Worm (Caenorhabditis elegans) whole organism, L3 larva: ENCODE results near the gene B0507.7.

Source experiments
- R02D3.7 ChIP-seq: fragments of 150-350 bp; optimal IDR thresholded peaks from 2 replicates; lab custom pipeline; 2014; ENCODE audit warnings: missing biosample characterization, missing genetic modification characterization
- ZK546.5 ChIP-seq: sonication (generic microtip); optimal IDR thresholded peaks from 2 replicates; lab custom pipeline; 2017; ENCODE audit warnings: missing biosample characterization, missing genetic modification characterization
- aly-2 ChIP-seq: fragments of 150-350 bp; optimal IDR thresholded peaks from 2 replicates; lab custom pipeline; 2014; ENCODE audit warnings: missing biosample characterization, missing genetic modification characterization
- ama-1 ChIP-seq: fragments of 150-350 bp; optimal IDR thresholded peaks from 2 replicates; lab custom pipeline; 2018
- ceh-16 ChIP-seq: sonication (generic microtip); optimal IDR thresholded peaks from 2 replicates; lab custom pipeline; 2017; ENCODE audit warnings: missing biosample characterization, missing genetic modification characterization
- ceh-28 ChIP-seq: fragments of 150-350 bp; optimal IDR thresholded peaks from 2 replicates; lab custom pipeline; 2014; ENCODE audit warnings: missing biosample characterization, missing genetic modification reagents, missing genetic modification characterization
- ceh-82 ChIP-seq: fragments of 150-350 bp; optimal IDR thresholded peaks from 2 replicates; lab custom pipeline; 2014; ENCODE audit warnings: missing biosample characterization, missing genetic modification characterization
- ceh-9 ChIP-seq: sonication (generic microtip); optimal IDR thresholded peaks from 2 replicates; lab custom pipeline; 2018; ENCODE audit warnings: missing biosample characterization, missing genetic modification characterization
- daf-12 ChIP-seq: fragments of 150-350 bp; optimal IDR thresholded peaks from 2 replicates; lab custom pipeline; 2014; ENCODE audit warnings: missing biosample characterization, missing genetic modification reagents, missing genetic modification characterization
- egl-5 ChIP-seq: fragments of 150-350 bp; optimal IDR thresholded peaks from 2 replicates; lab custom pipeline; 2017; ENCODE audit warnings: missing biosample characterization, missing genetic modification reagents, missing genetic modification characterization, inconsistent platforms
- elt-1 ChIP-seq: fragments of 150-350 bp; optimal IDR thresholded peaks from 2 replicates; lab custom pipeline; 2014; ENCODE audit warnings: missing biosample characterization, missing genetic modification characterization
- elt-2 ChIP-seq: sonication (generic microtip); optimal IDR thresholded peaks from 2 replicates; lab custom pipeline; 2016; ENCODE audit warnings: missing genetic modification reagents, mild to moderate bottlenecking, missing genetic modification characterization, missing compliant biosample characterization
- eor-1 ChIP-seq, 2 experiments: fragments of 150-350 bp; optimal IDR thresholded peaks; 2 replicates each; lab custom pipeline; 2014 to 2018; ENCODE audit warnings: missing biosample characterization in 2 of 2, missing genetic modification characterization in 2 of 2
- fkh-10 ChIP-seq: sonication (generic microtip); optimal IDR thresholded peaks from 2 replicates; lab custom pipeline; 2017; ENCODE audit warnings: missing biosample characterization, missing genetic modification reagents, missing genetic modification characterization
- fkh-2 ChIP-seq: fragments of 150-350 bp; optimal IDR thresholded peaks from 2 replicates; lab custom pipeline; 2014; ENCODE audit warnings: missing biosample characterization, missing genetic modification reagents, missing genetic modification characterization
- fos-1 ChIP-seq: fragments of 150-350 bp; optimal IDR thresholded peaks from 2 replicates; lab custom pipeline; 2014; ENCODE audit warnings: missing biosample characterization, missing genetic modification characterization
- hmg-11 ChIP-seq: sonication (generic microtip); optimal IDR thresholded peaks from 2 replicates; lab custom pipeline; 2016; ENCODE audit warnings: missing genetic modification characterization, missing compliant biosample characterization
- jun-1 ChIP-seq: fragments of 150-350 bp; optimal IDR thresholded peaks from 2 replicates; lab custom pipeline; 2014; ENCODE audit warnings: missing biosample characterization, missing genetic modification reagents, missing genetic modification characterization
- lin-15B ChIP-seq: fragments of 150-350 bp; optimal IDR thresholded peaks from 2 replicates; lab custom pipeline; 2014; ENCODE audit warnings: missing biosample characterization, missing genetic modification characterization
- mml-1 ChIP-seq: fragments of 150-350 bp; sonication (generic microtip); optimal IDR thresholded peaks from 3 replicates; lab custom pipeline; 2014; ENCODE audit warnings: missing biosample characterization, missing genetic modification characterization
- nfya-1 ChIP-seq: sonication (generic microtip); optimal IDR thresholded peaks from 2 replicates; lab custom pipeline; 2017; ENCODE audit warnings: missing genetic modification characterization, mild to moderate bottlenecking, missing compliant biosample characterization, antibody characterized with exemption, moderate library complexity; ENCODE audit not compliant: insufficient read depth
- nhr-11 ChIP-seq: fragments of 150-350 bp; optimal IDR thresholded peaks from 2 replicates; lab custom pipeline; 2014; ENCODE audit warnings: missing biosample characterization, missing genetic modification characterization
- nhr-12 ChIP-seq: fragments of 150-350 bp; optimal IDR thresholded peaks from 2 replicates; lab custom pipeline; 2014; ENCODE audit warnings: missing biosample characterization, missing genetic modification characterization
- nhr-23 ChIP-seq: fragments of 150-350 bp; optimal IDR thresholded peaks from 2 replicates; lab custom pipeline; 2014; ENCODE audit warnings: missing biosample characterization, missing genetic modification reagents, missing genetic modification characterization
- nhr-237 ChIP-seq: fragments of 150-350 bp; optimal IDR thresholded peaks from 2 replicates; lab custom pipeline; 2014; ENCODE audit warnings: missing biosample characterization, missing genetic modification characterization
- nhr-25 ChIP-seq: sonication (generic microtip); optimal IDR thresholded peaks from 2 replicates; lab custom pipeline; 2017; ENCODE audit warnings: missing biosample characterization, missing genetic modification characterization
- nhr-28 ChIP-seq: fragments of 150-350 bp; optimal IDR thresholded peaks from 2 replicates; lab custom pipeline; 2014; ENCODE audit warnings: missing biosample characterization, missing genetic modification characterization
- nhr-43 ChIP-seq: sonication (generic microtip); optimal IDR thresholded peaks from 2 replicates; lab custom pipeline; 2016; ENCODE audit warnings: mild to moderate bottlenecking, missing genetic modification characterization, missing compliant biosample characterization; ENCODE audit not compliant: poor library complexity, severe bottlenecking
- nhr-67 ChIP-seq: fragments of 150-350 bp; optimal IDR thresholded peaks from 2 replicates; lab custom pipeline; 2014; ENCODE audit warnings: missing biosample characterization, missing genetic modification characterization
- nhr-76 ChIP-seq: fragments of 150-350 bp; sonication (generic microtip); optimal IDR thresholded peaks from 5 replicates; lab custom pipeline; 2014; ENCODE audit warnings: missing biosample characterization, missing genetic modification characterization
- nhr-77 ChIP-seq: fragments of 150-350 bp; optimal IDR thresholded peaks from 2 replicates; lab custom pipeline; 2014; ENCODE audit warnings: missing biosample characterization, missing genetic modification characterization
- pha-4 ChIP-seq: fragments of 150-350 bp; optimal IDR thresholded peaks from 2 replicates; lab custom pipeline; 2014; ENCODE audit warnings: missing biosample characterization, missing genetic modification reagents, missing genetic modification characterization
- pqm-1 ChIP-seq: fragments of 150-350 bp; optimal IDR thresholded peaks from 2 replicates; lab custom pipeline; 2017; ENCODE audit warnings: missing biosample characterization, missing genetic modification characterization, inconsistent platforms
- sea-2 ChIP-seq: fragments of 150-350 bp; sonication (generic microtip); optimal IDR thresholded peaks from 4 replicates; lab custom pipeline; 2014; ENCODE audit warnings: missing biosample characterization, missing genetic modification reagents, missing genetic modification characterization
- skn-1 ChIP-seq: fragments of 150-350 bp; optimal IDR thresholded peaks from 2 replicates; lab custom pipeline; 2014; ENCODE audit warnings: missing biosample characterization, missing genetic modification characterization
- snpc-4 ChIP-seq: fragments of 150-350 bp; optimal IDR thresholded peaks from 2 replicates; lab custom pipeline; 2014; ENCODE audit warnings: missing biosample characterization, missing genetic modification characterization
- tbx-2 ChIP-seq: sonication (generic microtip); optimal IDR thresholded peaks from 2 replicates; lab custom pipeline; 2016; ENCODE audit warnings: mild to moderate bottlenecking, missing genetic modification characterization, missing compliant biosample characterization
- unc-39 ChIP-seq: sonication (generic microtip); optimal IDR thresholded peaks from 4 replicates; lab custom pipeline; 2017; ENCODE audit warnings: missing biosample characterization, missing genetic modification characterization
- unc-62 ChIP-seq: fragments of 150-350 bp; sonication (generic microtip); optimal IDR thresholded peaks from 4 replicates; lab custom pipeline; 2014; ENCODE audit warnings: missing biosample characterization, missing genetic modification reagents, missing genetic modification characterization
- zag-1 ChIP-seq: fragments of 150-350 bp; optimal IDR thresholded peaks from 2 replicates; lab custom pipeline; 2014; ENCODE audit warnings: missing biosample characterization, missing genetic modification characterization
- ztf-4 ChIP-seq: fragments of 150-350 bp; optimal IDR thresholded peaks from 2 replicates; lab custom pipeline; 2014; ENCODE audit warnings: missing biosample characterization, missing genetic modification characterization

B0507.7 gene

ce11 chrV:8784485-8784884, 26.0 kb upstream of the B0507.7 start:
- no peak for TF ChIP-seq nhr-12 (tag; lab: Kevin White, UChicago)
- peak; percentile 46 for TF ChIP-seq pha-4 (tag; lab: Kevin White, UChicago)
- TF ChIP-seq ceh-16 = no peak
- TF ChIP-seq fkh-2 (tag; lab: Kevin White, UChicago) = no peak
- no peak for TF ChIP-seq hmg-11
- no peak for TF ChIP-seq nhr-67 (tag; lab: Kevin White, UChicago)
- no peak for TF ChIP-seq ceh-82 (tag; lab: Kevin White, UChicago)
- no peak for TF ChIP-seq nhr-43
- no peak for TF ChIP-seq nhr-25 (tag; lab: Kevin White, UChicago)
- no peak for TF ChIP-seq skn-1 (tag; lab: Kevin White, UChicago)
- TF ChIP-seq eor-1 (tag; optimal IDR thresholded peaks at IDR 0.05; lab: Kevin White, UChicago) = no peak
- TF ChIP-seq elt-2 = peak; percentile 34

- TF ChIP-seq pha-4 (tag; lab: Kevin White, UChicago) (peak; percentile 6), nhr-23 (no peak)
- TF ChIP-seq, all 47 proteins: peak for 1
Observed at ce11 chrV:8782112-8782511, 23.6 kb upstream of the B0507.7 start.

- TF ChIP-seq nhr-76 (tag; lab: Kevin White, UChicago) = no peak
- TF ChIP-seq nfya-1 (tag; lab: Kevin White, UChicago) = no peak
- no peak for TF ChIP-seq skn-1 (tag; lab: Kevin White, UChicago)
- TF ChIP-seq nhr-77 (tag; lab: Kevin White, UChicago) = no peak
- TF ChIP-seq unc-62 (GFP tag; lab: Kevin White, UChicago) = no peak
- peak; percentile 70 for TF ChIP-seq elt-2
- TF ChIP-seq nhr-237 (tag; lab: Kevin White, UChicago) = no peak
- no peak for TF ChIP-seq lin-15B (tag; lab: Kevin White, UChicago)
- no peak for TF ChIP-seq ceh-28 (tag; lab: Kevin White, UChicago)
- TF ChIP-seq ceh-82 (tag; lab: Kevin White, UChicago) = no peak
- TF ChIP-seq nhr-25 (tag; lab: Kevin White, UChicago) = no peak
- TF ChIP-seq fkh-2 (tag; lab: Kevin White, UChicago) = no peak
- no peak for TF ChIP-seq fkh-10
- TF ChIP-seq pha-4 (tag; lab: Kevin White, UChicago) = peak; percentile 4
- peak; percentile 8 for TF ChIP-seq pqm-1 (tag; lab: Kevin White, UChicago)
Observed at ce11 chrV:8781164-8781563, 22.6 kb upstream of the B0507.7 start.

- TF ChIP-seq pqm-1 (tag; lab: Kevin White, UChicago) (no peak), ceh-82 (tag; lab: Kevin White, UChicago) (no peak), ama-1 (lab: Kevin White, UChicago) (no peak), nhr-23 (no peak), jun-1 (no peak), fkh-10 (no peak), nhr-25 (tag; lab: Kevin White, UChicago) (no peak), nhr-67 (tag; lab: Kevin White, UChicago) (no peak), nfya-1 (tag; lab: Kevin White, UChicago) (no peak), egl-5 (no peak), tbx-2 (tag; lab: Kevin White, UChicago) (no peak)
Observed at ce11 chrV:8776270-8776669, 17.8 kb upstream of the B0507.7 start, which contains the start of gene B0507.1. B0507.1 (plus strand) TSS chrV:8776570.

ce11 chrV:8773826-8774382, 15.4 kb upstream of the B0507.7 start, which contains the start of gene B0507.2:
B0507.2 (plus strand) TSS chrV:8774332.
- TF ChIP-seq ztf-4 (tag; lab: Kevin White, UChicago) (no peak), mml-1 (tag; lab: Kevin White, UChicago) (no peak), tbx-2 (tag; lab: Kevin White, UChicago) (no peak), nhr-11 (tag; lab: Kevin White, UChicago) (no peak), ceh-82 (tag; lab: Kevin White, UChicago) (no peak), eor-1 (tag; optimal IDR thresholded peaks at IDR 0.05; lab: Kevin White, UChicago) (no peak), ZK546.5 (tag; lab: Kevin White, UChicago) (no peak), hmg-11 (no peak), R02D3.7 (tag; lab: Kevin White, UChicago) (no peak), fkh-10 (no peak), fkh-2 (tag; lab: Kevin White, UChicago) (no peak), nhr-12 (tag; lab: Kevin White, UChicago) (no peak), nhr-77 (tag; lab: Kevin White, UChicago) (no peak), fos-1 (tag; lab: Kevin White, UChicago) (no peak), ceh-9 (tag; lab: Kevin White, UChicago) (no peak), sea-2 (no peak), pha-4 (tag; lab: Kevin White, UChicago) (peak; percentile 74), nhr-25 (tag; lab: Kevin White, UChicago) (no peak), aly-2 (tag; lab: Kevin White, UChicago) (no peak), elt-1 (tag; lab: Kevin White, UChicago) (no peak), egl-5 (no peak), snpc-4 (peak; percentile 41), zag-1 (tag; lab: Kevin White, UChicago) (no peak), pqm-1 (tag; lab: Kevin White, UChicago) (peak; percentile 28), daf-12 (no peak), unc-39 (tag; lab: Kevin White, UChicago) (no peak), skn-1 (tag; lab: Kevin White, UChicago) (no peak), nhr-76 (tag; lab: Kevin White, UChicago) (no peak), ceh-28 (tag; lab: Kevin White, UChicago) (peak; percentile 29), elt-2 (peak; percentile 37), nhr-23 (no peak), nhr-67 (tag; lab: Kevin White, UChicago) (no peak), nhr-28 (tag; lab: Kevin White, UChicago) (no peak), lin-15B (tag; lab: Kevin White, UChicago) (peak; percentile 40)
